Worm (Caenorhabditis elegans) whole organism, early embryonic: ENCODE results near the gene F15B9.10.

Experiments
- B0310.2 ChIP-seq: sonication (generic microtip); optimal IDR thresholded peaks from 2 replicates; lab custom pipeline; 2016; ENCODE audit warnings: mild to moderate bottlenecking, missing genetic modification characterization, missing compliant biosample characterization
- ama-1 ChIP-seq: fragments of 150-350 bp; optimal IDR thresholded peaks from 2 replicates; lab custom pipeline; 2014
- ceh-36 ChIP-seq: sonication (generic microtip); optimal IDR thresholded peaks from 2 replicates; lab custom pipeline; 2016; ENCODE audit warnings: missing genetic modification characterization, inconsistent platforms, missing compliant biosample characterization
- flt-1 ChIP-seq: fragments of 200-800 bp; sonication (Bioruptor generic); IDR thresholded peaks from 2 replicates; pipeline ENCODE4 v1.3.6; 2022; ENCODE audit warnings: missing genetic modification characterization, missing compliant biosample characterization
- pes-1 ChIP-seq: fragments of 200-800 bp; sonication (Bioruptor generic); IDR thresholded peaks from 2 replicates; pipeline ENCODE4 v1.3.6; 2022; ENCODE audit warnings: missing genetic modification reagents, missing genetic modification characterization, missing compliant biosample characterization
- scrt-1 ChIP-seq: fragments of 200-800 bp; sonication (Bioruptor generic); IDR thresholded peaks from 2 replicates; pipeline ENCODE4 v1.3.6; 2022; ENCODE audit warnings: missing genetic modification characterization, missing compliant biosample characterization
- sea-1 ChIP-seq: fragments of 200-800 bp; sonication (Bioruptor generic); conservative IDR thresholded peaks from 2 replicates; pipeline ENCODE4 v1.3.6; 2022; ENCODE audit warnings: missing genetic modification characterization, missing compliant biosample characterization
- tbx-37 ChIP-seq: fragments of 200-800 bp; sonication (Bioruptor generic); conservative IDR thresholded peaks from 2 replicates; pipeline ENCODE4 v1.3.6; 2022; ENCODE audit warnings: missing genetic modification reagents, missing genetic modification characterization, missing compliant biosample characterization
- tra-4 ChIP-seq: sonication (generic microtip); optimal IDR thresholded peaks from 2 replicates; lab custom pipeline; 2017; ENCODE audit warnings: missing genetic modification characterization, missing compliant biosample characterization

- TF ChIP-seq sea-1 (GFP tag; lab: Robert Waterston, UW) (no peak), flt-1 (no peak), ama-1 (no peak), ceh-36 (tag; lab: Kevin White, UChicago) (no peak), scrt-1 (GFP tag; lab: Robert Waterston, UW) (no peak), tbx-37 (GFP tag; lab: Robert Waterston, UW) (no peak), pes-1 (GFP tag; lab: Robert Waterston, UW) (no peak), tra-4 (tag; lab: Kevin White, UChicago) (no peak), B0310.2 (tag; lab: Kevin White, UChicago) (no peak)
Observed at ce11 chrV:13043832-13044521, 35.3 kb upstream of the F15B9.10 start.
